Fruit fly (Drosophila melanogaster) S2 (cell line): ENCODE measurements around the gene Fur1.

Experiments
- CG8478 ChIP-seq: fragments of >200 bp; optimal IDR thresholded peaks from 2 replicates; lab custom pipeline; 2018
- CTCF ChIP-seq, 2 experiments: fragments of >200 bp; optimal IDR thresholded peaks; 2 replicates each; lab custom pipeline; 2018

dm6 chr3R:25490778-25491664 is 18.2 kb upstream of the Fur1 start, which contains the start of the genes Gnpat and CG5112:
- TF ChIP-seq CTCF (optimal IDR thresholded peaks at IDR 0.05; lab: Kevin White, UChicago) (no peak), CG8478 (lab: Kevin White, UChicago) (no peak)
